Fruit fly (Drosophila melanogaster) whole organism, adult: ENCODE data around the gene CG17362.

Source experiments
- CG11617 ChIP-seq: fragments of 200-800 bp; sonication (Bioruptor generic); optimal IDR thresholded peaks from 2 replicates; lab custom pipeline; 2017; ENCODE audit warnings: mild to moderate bottlenecking, missing biosample characterization, missing genetic modification reagents, missing genetic modification characterization
- CG12768 ChIP-seq: fragments of 200-800 bp; sonication (Bioruptor generic); optimal IDR thresholded peaks from 2 replicates; lab custom pipeline; 2017; ENCODE audit warnings: missing biosample characterization, missing genetic modification characterization, mild to moderate bottlenecking, moderate library complexity, missing genetic modification reagents
- CG14711 ChIP-seq: fragments of 200-800 bp; sonication (Bioruptor generic); optimal IDR thresholded peaks from 2 replicates; lab custom pipeline; 2018; ENCODE audit warnings: missing biosample characterization, mild to moderate bottlenecking, missing genetic modification characterization, moderate library complexity
- CG1620 ChIP-seq: fragments of 200-800 bp; sonication (Bioruptor generic); optimal IDR thresholded peaks from 2 replicates; lab custom pipeline; 2016; ENCODE audit warnings: missing biosample characterization, missing genetic modification characterization
- CG33017 ChIP-seq: fragments of 200-800 bp; sonication (Bioruptor generic); optimal IDR thresholded peaks from 2 replicates; lab custom pipeline; 2018; ENCODE audit warnings: missing biosample characterization, mild to moderate bottlenecking, missing genetic modification characterization, moderate library complexity
- CG5204 ChIP-seq: fragments of 200-800 bp; sonication (Bioruptor generic); optimal IDR thresholded peaks from 2 replicates; lab custom pipeline; 2016; ENCODE audit warnings: missing biosample characterization, missing genetic modification characterization
- CG7045 ChIP-seq: fragments of 200-800 bp; sonication (Bioruptor generic); optimal IDR thresholded peaks from 2 replicates; lab custom pipeline; 2017; ENCODE audit warnings: missing biosample characterization, mild to moderate bottlenecking, missing genetic modification characterization
- CG7101 ChIP-seq: fragments of 200-800 bp; sonication (Bioruptor generic); optimal IDR thresholded peaks from 2 replicates; lab custom pipeline; 2018; ENCODE audit warnings: missing biosample characterization, mild to moderate bottlenecking, missing genetic modification characterization, moderate library complexity
- Clk ChIP-seq: fragments of 200-800 bp; sonication (Bioruptor generic); optimal IDR thresholded peaks from 2 replicates; lab custom pipeline; 2017; ENCODE audit warnings: missing biosample characterization, missing genetic modification characterization
- Crg-1 ChIP-seq: fragments of 200-800 bp; sonication (Bioruptor generic); optimal IDR thresholded peaks from 2 replicates; lab custom pipeline; 2016; ENCODE audit warnings: missing biosample characterization, missing genetic modification characterization
- Hr96 ChIP-seq: fragments of 200-800 bp; sonication (Bioruptor generic); optimal IDR thresholded peaks from 2 replicates; lab custom pipeline; 2016; ENCODE audit warnings: missing biosample characterization, missing genetic modification characterization
- Mnt ChIP-seq: fragments of 200-800 bp; sonication (Bioruptor generic); optimal IDR thresholded peaks from 2 replicates; lab custom pipeline; 2016; ENCODE audit warnings: missing biosample characterization, mild to moderate bottlenecking, missing genetic modification characterization
- bab1 ChIP-seq: fragments of 200-800 bp; sonication (Bioruptor generic); optimal IDR thresholded peaks from 3 replicates; lab custom pipeline; 2019; ENCODE audit warnings: missing biosample characterization, mild to moderate bottlenecking, missing genetic modification characterization, moderate library complexity
- cic ChIP-seq: fragments of 200-800 bp; sonication (Bioruptor generic); optimal IDR thresholded peaks from 2 replicates; lab custom pipeline; 2017; ENCODE audit warnings: missing biosample characterization, mild to moderate bottlenecking, missing genetic modification characterization, moderate library complexity
- cnc ChIP-seq, 2 experiments: fragments of >200 bp; optimal IDR thresholded peaks; 2 replicates each; lab custom pipeline; 2017
- kay ChIP-seq: fragments of 200-800 bp; sonication (Bioruptor generic); peaks from one replicate; lab custom pipeline; 2016; ENCODE audit warnings: missing biosample characterization, missing genetic modification characterization, borderline replicate concordance
- ovo ChIP-seq: fragments of 200-800 bp; sonication (Bioruptor generic); optimal IDR thresholded peaks from 2 replicates; lab custom pipeline; 2016; ENCODE audit warnings: missing biosample characterization, missing genetic modification characterization
- pad ChIP-seq: fragments of 200-800 bp; sonication (Bioruptor generic); optimal IDR thresholded peaks from 3 replicates; lab custom pipeline; 2017; ENCODE audit warnings: missing biosample characterization, missing genetic modification characterization, mild to moderate bottlenecking, moderate library complexity, missing genetic modification reagents
- tj ChIP-seq: fragments of 200-800 bp; sonication (Bioruptor generic); optimal IDR thresholded peaks from 3 replicates; lab custom pipeline; 2017; ENCODE audit warnings: missing biosample characterization, mild to moderate bottlenecking, missing genetic modification characterization, moderate library complexity
- toe ChIP-seq: fragments of 200-800 bp; sonication (Bioruptor generic); optimal IDR thresholded peaks from 2 replicates; lab custom pipeline; 2016; ENCODE audit warnings: missing biosample characterization, missing genetic modification characterization

CG17362 gene

DNA sequence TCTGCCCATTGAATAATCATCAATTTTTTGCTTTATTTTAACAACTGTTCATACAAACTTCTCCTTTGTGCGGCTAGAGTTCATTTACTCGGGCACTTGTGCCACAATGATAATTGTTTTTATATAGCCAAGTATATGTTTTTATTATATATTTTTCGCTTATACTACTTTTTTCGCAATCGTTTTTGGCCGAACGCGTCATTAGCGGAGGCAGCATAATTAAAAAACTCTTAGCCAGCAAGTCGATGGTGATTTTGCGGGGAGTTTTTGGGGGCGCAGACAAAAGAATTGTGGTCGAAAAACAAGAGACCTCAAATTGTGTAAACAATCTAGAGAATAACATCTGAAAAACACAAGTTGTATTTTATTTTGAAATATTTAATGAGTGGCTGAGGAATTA lies 34.9 kb upstream of the CG17362 start:
- TF ChIP-seq tj (GFP tag; lab: Kevin White, UChicago) (peak; percentile 93), toe (no peak)

DNA sequence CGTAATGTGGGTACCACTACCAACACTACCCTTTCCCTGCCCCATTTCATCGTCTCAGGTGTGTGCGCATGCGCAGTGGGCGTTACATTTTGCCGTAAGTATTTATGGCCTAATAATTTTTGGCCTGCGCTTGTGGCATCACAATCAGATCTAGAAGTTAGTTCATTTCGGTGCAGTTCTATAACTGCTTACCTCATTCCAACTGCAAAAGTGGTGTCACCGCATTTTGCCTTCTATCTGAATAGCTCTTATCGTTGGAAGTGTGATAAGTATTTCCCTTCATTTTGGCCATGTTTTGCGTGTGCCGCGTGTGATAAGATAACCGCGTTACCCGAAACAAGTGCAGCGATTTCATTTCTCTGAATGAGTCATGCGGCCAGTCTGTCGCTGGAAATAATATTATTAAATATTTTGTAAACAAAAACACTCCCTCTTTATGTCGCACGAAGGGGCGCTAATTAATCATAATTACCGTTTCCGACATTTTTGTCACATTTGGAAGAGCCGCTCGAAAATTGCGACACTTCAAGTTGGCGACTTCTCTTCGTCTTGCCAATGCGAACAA lies 33.9 kb upstream of the CG17362 start:
- peak; percentile 49 for TF ChIP-seq Mnt (GFP tag; lab: Kevin White, UChicago)
- no peak for TF ChIP-seq cic (GFP tag; lab: Kevin White, UChicago)
- TF ChIP-seq CG5204, result no peak
- TF ChIP-seq CG11617 (GFP tag; lab: Kevin White, UChicago), result no peak
- no peak for TF ChIP-seq CG12768 (GFP tag; lab: Kevin White, UChicago)
- no peak for TF ChIP-seq CG33017 (tag; lab: Kevin White, UChicago)
- no peak for TF ChIP-seq Clk (GFP tag; lab: Kevin White, UChicago)
- no peak for TF ChIP-seq Crg-1 (GFP tag; lab: Kevin White, UChicago)
- no peak for TF ChIP-seq Hr96 (GFP tag; lab: Kevin White, UChicago)
- TF ChIP-seq ovo (GFP tag; lab: Kevin White, UChicago), result no peak
- no peak for TF ChIP-seq CG7045 (GFP tag; lab: Kevin White, UChicago)
- no peak for TF ChIP-seq pad
- no peak for TF ChIP-seq toe
- no peak for TF ChIP-seq cnc (optimal IDR thresholded peaks at IDR 0.05; lab: Kevin White, UChicago)
- TF ChIP-seq CG14711 (tag; lab: Kevin White, UChicago), result no peak
- TF ChIP-seq tj (GFP tag; lab: Kevin White, UChicago), result peak; percentile 5
- no peak for TF ChIP-seq CG1620 (GFP tag; lab: Kevin White, UChicago)
- no peak for TF ChIP-seq bab1 (GFP tag; lab: Kevin White, UChicago)
- no peak for TF ChIP-seq CG7101 (tag; lab: Kevin White, UChicago)
- TF ChIP-seq kay (GFP tag; lab: Kevin White, UChicago), result peak; percentile 94

DNA sequence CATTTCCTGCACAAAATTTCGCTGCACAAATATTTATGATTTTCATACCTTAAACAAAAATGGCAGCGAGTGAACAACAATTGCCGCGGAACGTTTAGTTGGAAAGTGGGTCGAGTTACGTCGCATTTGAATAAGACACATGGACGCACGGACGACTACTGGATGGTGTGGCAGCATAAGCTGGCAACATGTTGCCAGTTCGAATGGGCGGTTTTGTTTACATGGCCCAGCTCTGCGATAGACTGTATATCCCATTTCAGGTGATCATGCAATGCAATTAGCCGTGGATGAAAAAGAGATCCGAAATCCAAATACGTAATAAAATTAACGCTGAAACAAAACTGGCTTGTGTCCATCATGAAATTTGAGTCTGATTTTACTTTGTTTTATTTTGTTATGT lies 29.8 kb upstream of the CG17362 start:
- no peak for TF ChIP-seq Crg-1 (GFP tag; lab: Kevin White, UChicago)
- TF ChIP-seq Mnt (GFP tag; lab: Kevin White, UChicago), result no peak
- no peak for TF ChIP-seq ovo (GFP tag; lab: Kevin White, UChicago)
- TF ChIP-seq tj (GFP tag; lab: Kevin White, UChicago), result no peak
- TF ChIP-seq Clk (GFP tag; lab: Kevin White, UChicago), result no peak
- TF ChIP-seq Hr96 (GFP tag; lab: Kevin White, UChicago), result no peak
- TF ChIP-seq CG7045 (GFP tag; lab: Kevin White, UChicago), result no peak
- no peak for TF ChIP-seq kay (GFP tag; lab: Kevin White, UChicago)
- no peak for TF ChIP-seq CG14711 (tag; lab: Kevin White, UChicago)
- TF ChIP-seq cic (GFP tag; lab: Kevin White, UChicago), result no peak
- no peak for TF ChIP-seq cnc (optimal IDR thresholded peaks at IDR 0.05; lab: Kevin White, UChicago)
- no peak for TF ChIP-seq CG1620 (GFP tag; lab: Kevin White, UChicago)
- TF ChIP-seq CG33017 (tag; lab: Kevin White, UChicago), result no peak
- no peak for TF ChIP-seq bab1 (GFP tag; lab: Kevin White, UChicago)

DNA sequence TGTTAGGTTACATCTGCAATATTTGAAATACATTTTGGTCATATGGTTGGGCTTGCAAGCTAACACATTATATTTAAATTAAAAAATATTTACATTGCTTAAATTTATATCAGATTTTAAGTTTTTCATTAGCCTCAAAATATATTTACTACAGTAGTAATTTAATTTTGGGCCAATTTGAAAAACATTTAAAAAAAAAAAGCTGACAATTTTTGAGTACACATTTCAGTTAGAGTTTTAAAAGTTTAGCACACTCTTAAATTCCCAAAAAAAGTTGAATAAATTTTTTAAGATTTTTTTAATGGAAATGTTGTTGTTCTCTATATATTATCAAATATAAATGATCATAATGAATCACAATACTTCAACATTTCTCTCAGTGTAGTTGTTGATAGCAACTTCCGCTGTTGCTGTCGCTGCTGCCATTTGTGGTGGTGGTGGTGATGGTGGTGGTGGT lies 29.2 kb upstream of the CG17362 start:
- TF ChIP-seq CG33017 (tag; lab: Kevin White, UChicago), result no peak
- no peak for TF ChIP-seq tj (GFP tag; lab: Kevin White, UChicago)
- no peak for TF ChIP-seq Clk (GFP tag; lab: Kevin White, UChicago)
- TF ChIP-seq CG7101 (tag; lab: Kevin White, UChicago), result no peak
- no peak for TF ChIP-seq CG7045 (GFP tag; lab: Kevin White, UChicago)
- no peak for TF ChIP-seq Crg-1 (GFP tag; lab: Kevin White, UChicago)
- TF ChIP-seq cnc (optimal IDR thresholded peaks at IDR 0.05; lab: Kevin White, UChicago), result no peak
- TF ChIP-seq pad, result no peak
- TF ChIP-seq CG11617 (GFP tag; lab: Kevin White, UChicago), result peak; percentile 3
- TF ChIP-seq ovo (GFP tag; lab: Kevin White, UChicago), result no peak
- TF ChIP-seq CG14711 (tag; lab: Kevin White, UChicago), result peak; percentile 13
- no peak for TF ChIP-seq kay (GFP tag; lab: Kevin White, UChicago)
- TF ChIP-seq CG12768 (GFP tag; lab: Kevin White, UChicago), result no peak
- peak; percentile 44 for TF ChIP-seq bab1 (GFP tag; lab: Kevin White, UChicago)

DNA sequence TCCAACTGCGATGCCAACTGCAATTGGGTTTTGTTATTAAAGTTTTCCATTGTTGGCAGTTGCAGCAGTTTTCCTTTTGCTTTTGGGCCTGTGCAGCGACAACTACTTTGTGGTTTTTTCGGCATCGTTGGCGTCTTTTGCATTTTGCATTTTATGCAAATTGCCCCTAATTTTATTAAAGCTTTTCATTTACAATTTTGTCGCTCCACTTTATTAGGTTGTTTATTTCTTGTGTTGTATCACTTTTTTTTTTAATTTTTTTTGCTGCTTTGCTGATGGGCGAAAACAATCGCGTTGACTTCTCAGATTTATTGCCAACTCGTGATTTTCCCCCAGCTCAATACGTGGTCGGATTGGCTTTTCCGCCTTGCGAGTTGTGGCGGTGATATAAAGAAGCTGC lies 28.6 kb upstream of the CG17362 start:
- TF ChIP-seq ovo (GFP tag; lab: Kevin White, UChicago) (no peak), tj (GFP tag; lab: Kevin White, UChicago) (peak; percentile 93), Mnt (GFP tag; lab: Kevin White, UChicago) (no peak), cic (GFP tag; lab: Kevin White, UChicago) (no peak)

DNA sequence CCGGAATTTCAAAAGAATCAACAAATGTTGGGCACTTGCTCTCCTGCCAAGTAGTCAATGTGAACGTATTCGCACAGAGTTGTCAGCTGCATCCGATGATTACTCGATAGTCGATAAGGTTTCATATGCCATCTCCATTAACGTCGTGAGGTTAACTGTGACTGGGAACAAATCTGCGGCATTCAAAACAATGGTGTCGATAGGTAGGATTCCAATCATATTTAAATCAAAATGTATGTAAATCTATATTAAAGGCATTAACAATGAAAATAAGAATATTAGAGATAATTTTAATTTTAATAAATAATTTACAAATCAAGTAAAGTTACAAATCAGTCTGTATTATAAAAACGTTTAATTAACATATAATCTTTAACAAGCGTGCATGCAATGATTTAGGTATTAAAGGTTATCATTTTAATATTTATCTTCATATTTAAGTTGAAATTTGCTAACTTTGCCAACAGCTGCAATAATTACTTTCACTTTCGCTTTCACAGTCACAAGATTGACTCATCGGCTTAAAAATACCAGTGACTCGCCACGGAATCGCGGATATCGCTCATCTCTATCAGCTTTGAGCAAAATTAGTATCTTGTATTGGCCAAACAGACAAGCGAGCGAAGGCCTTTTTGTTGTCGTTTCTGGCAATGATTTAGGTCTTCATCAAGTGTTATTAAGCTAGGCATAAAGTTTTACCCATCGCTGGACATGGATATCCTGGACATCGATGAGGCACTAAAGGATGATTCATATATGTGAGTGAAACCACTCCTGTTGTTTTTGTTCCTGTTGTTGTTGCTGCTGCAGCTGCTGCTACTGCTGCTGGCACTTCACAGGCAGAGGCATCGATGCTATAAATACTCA lies 21.6 kb upstream of the CG17362 start, which contains the start of the genes Meics, Nxf3 and ssp2:
Meics (minus strand) TSS at position 68 of the 867 bp plus-strand sequence.
Nxf3 (plus strand) TSS at position 569 of the 867 bp plus-strand sequence.
ssp2 (plus strand) TSS at position 569 of the 867 bp plus-strand sequence.
- TF ChIP-seq pad, result peak; percentile 27
- TF ChIP-seq CG12768 (GFP tag; lab: Kevin White, UChicago), result no peak
- TF ChIP-seq Crg-1 (GFP tag; lab: Kevin White, UChicago), result peak; percentile 49
- peak; percentile 24 for TF ChIP-seq tj (GFP tag; lab: Kevin White, UChicago)
- peak; percentile 28 for TF ChIP-seq CG1620 (GFP tag; lab: Kevin White, UChicago)
- peak; percentile 90 for TF ChIP-seq CG14711 (tag; lab: Kevin White, UChicago)
- peak; percentile 52 for TF ChIP-seq Hr96 (GFP tag; lab: Kevin White, UChicago)
- no peak for TF ChIP-seq cnc (optimal IDR thresholded peaks at IDR 0.05; lab: Kevin White, UChicago)
- TF ChIP-seq bab1 (GFP tag; lab: Kevin White, UChicago), result no peak
- TF ChIP-seq CG7045 (GFP tag; lab: Kevin White, UChicago), result peak; percentile 64
- no peak for TF ChIP-seq Clk (GFP tag; lab: Kevin White, UChicago)
- TF ChIP-seq kay (GFP tag; lab: Kevin White, UChicago), result peak; percentile 98
- no peak for TF ChIP-seq ovo (GFP tag; lab: Kevin White, UChicago)
- TF ChIP-seq CG7101 (tag; lab: Kevin White, UChicago), result no peak
- TF ChIP-seq Mnt (GFP tag; lab: Kevin White, UChicago), result no peak
- peak; percentile 54 for TF ChIP-seq toe
- TF ChIP-seq CG5204, result peak; percentile 29
- no peak for TF ChIP-seq cic (GFP tag; lab: Kevin White, UChicago)
- peak; percentile 16 for TF ChIP-seq CG33017 (tag; lab: Kevin White, UChicago)
- TF ChIP-seq CG11617 (GFP tag; lab: Kevin White, UChicago), result peak; percentile 33
